Worm (Caenorhabditis elegans): ENCODE data around the gene bkip-1.

DNA sequence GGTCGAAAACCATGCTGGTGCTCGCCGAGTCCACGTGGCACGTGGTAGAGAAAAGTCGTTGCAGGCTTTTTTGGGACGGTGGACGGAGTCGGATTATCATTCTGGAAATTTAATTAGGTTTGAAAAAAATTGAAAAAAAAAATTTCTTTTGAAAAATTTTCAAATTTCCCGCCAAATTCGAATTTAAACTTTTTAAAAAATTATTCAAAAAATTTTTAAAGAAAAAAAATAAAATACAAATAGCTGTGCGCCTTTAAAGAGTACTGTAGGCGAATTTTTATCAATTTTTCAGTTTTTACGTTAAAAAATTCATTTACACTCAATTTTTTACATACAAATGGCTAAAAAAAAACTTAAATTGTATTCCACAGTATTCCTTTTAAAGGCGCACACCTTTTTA is 25.8 kb downstream of the bkip-1 start, which contains the start of gene K09E4.3:
- TF ChIP-seq fkh-10 (GFP tag; optimal IDR thresholded peaks at IDR 0.05) (no peak), elt-4 (tag; optimal IDR thresholded peaks at IDR 0.05) (no peak)
